Worm (Caenorhabditis elegans) whole organism, midembryonic: ENCODE data around the gene K12H4.6.

Experiments
- T22C8.4 ChIP-seq: fragments of 200-800 bp; sonication (Bioruptor generic); IDR thresholded peaks from 2 replicates; pipeline ENCODE4 v1.3.6; 2022; ENCODE audit warnings: missing genetic modification characterization, missing compliant biosample characterization
- cog-1 ChIP-seq: sonication (generic microtip); optimal IDR thresholded peaks from 2 replicates; lab custom pipeline; 2016; ENCODE audit warnings: missing genetic modification characterization, missing compliant biosample characterization
- flt-1 ChIP-seq: fragments of 200-800 bp; sonication (Bioruptor generic); IDR thresholded peaks from 2 replicates; pipeline ENCODE4 v1.3.6; 2022; ENCODE audit warnings: missing genetic modification characterization, missing compliant biosample characterization
- klf-2 ChIP-seq: fragments of 200-800 bp; sonication (Bioruptor generic); conservative IDR thresholded peaks from 2 replicates; pipeline ENCODE4 v1.3.6; 2022; ENCODE audit warnings: missing genetic modification reagents, missing genetic modification characterization, missing compliant biosample characterization
- med-1 ChIP-seq: sonication (generic microtip); optimal IDR thresholded peaks from 2 replicates; lab custom pipeline; 2017; ENCODE audit warnings: missing genetic modification characterization, mild to moderate bottlenecking, missing compliant biosample characterization, antibody characterized with exemption, missing genetic modification reagents; ENCODE audit not compliant: insufficient read depth
- ref-1 ChIP-seq: fragments of 200-800 bp; sonication (Bioruptor generic); conservative IDR thresholded peaks from 2 replicates; pipeline ENCODE4 v1.3.6; 2022; ENCODE audit warnings: missing genetic modification reagents, missing genetic modification characterization, missing compliant biosample characterization
- tab-1 ChIP-seq: fragments of 200-800 bp; sonication (Bioruptor generic); IDR thresholded peaks from 2 replicates; pipeline ENCODE4 v1.3.6; 2022; ENCODE audit warnings: missing genetic modification characterization, missing compliant biosample characterization
- ztf-23 ChIP-seq: fragments of 200-800 bp; sonication (Bioruptor generic); IDR thresholded peaks from 2 replicates; pipeline ENCODE4 v1.3.6; 2022; ENCODE audit warnings: missing genetic modification reagents, missing genetic modification characterization, missing compliant biosample characterization
- ztf-29 ChIP-seq: fragments of 200-800 bp; sonication (Bioruptor generic); IDR thresholded peaks from 2 replicates; pipeline ENCODE4 v1.3.6; 2022; ENCODE audit warnings: missing genetic modification reagents, missing genetic modification characterization, missing compliant biosample characterization

DNA sequence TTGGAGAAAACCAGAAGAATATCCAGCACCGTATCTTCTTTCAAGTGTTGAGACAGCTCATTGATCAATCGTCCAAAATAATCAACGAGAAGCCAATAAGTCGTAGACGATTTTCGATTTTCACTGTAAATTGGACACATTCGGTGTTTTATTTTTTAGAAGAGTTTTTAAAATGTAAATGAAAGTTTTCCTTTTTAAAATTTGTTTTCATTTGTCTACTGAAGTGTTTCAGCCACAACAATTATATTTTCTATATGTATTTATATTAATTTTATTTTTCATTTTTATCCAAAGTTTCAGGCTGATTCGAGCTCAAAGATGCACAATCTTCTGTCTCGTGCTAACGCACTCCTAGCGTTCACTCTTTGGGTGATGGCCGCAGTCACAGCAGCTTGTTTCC lies 2.0 kb upstream of the K12H4.6 start, which contains the start of gene spcs-3:
- TF ChIP-seq flt-1 (GFP tag; lab: Robert Waterston, UW) = no peak
- no peak for TF ChIP-seq ref-1 (GFP tag; lab: Robert Waterston, UW)
- TF ChIP-seq ztf-23 (GFP tag; lab: Robert Waterston, UW) = no peak
- TF ChIP-seq ztf-29 = no peak
- no peak for TF ChIP-seq cog-1 (tag; lab: Kevin White, UChicago)
- no peak for TF ChIP-seq med-1 (GFP tag; lab: Kevin White, UChicago)
- TF ChIP-seq klf-2 (GFP tag; lab: Robert Waterston, UW) = no peak
- no peak for TF ChIP-seq tab-1 (GFP tag; lab: Robert Waterston, UW)
- TF ChIP-seq T22C8.4 (GFP tag; lab: Robert Waterston, UW) = no peak
